Worm (Caenorhabditis elegans): ENCODE data around the gene C14C11.7.
A peak's percentile ranks its signal among the peaks of the same experiment; 100 is the strongest.

The C14C11.7 gene

ce11 chrV:5684534-5684933, 18.6 kb upstream of the C14C11.7 start, which contains the start of the genes hmgs-1 and F25B4.4 (continued):
- TF ChIP-seq Y5F2A.4 (GFP tag; optimal IDR thresholded peaks at IDR 0.05) (no peak), T20F7.1 (GFP tag; optimal IDR thresholded peaks at IDR 0.05) (peak; percentile 85), F49E8.2 (tag; optimal IDR thresholded peaks at IDR 0.05; ENCODE audit: borderline replicate concordance) (peak; percentile 12), tag-97 (GFP tag; IDR thresholded peaks at IDR 0.05) (no peak), hlh-30 (tag; optimal IDR thresholded peaks at IDR 0.05; ENCODE audit: insufficient read depth) (peak; percentile 85), dve-1 (tag; optimal IDR thresholded peaks at IDR 0.05; ENCODE audit: insufficient read depth) (peak; percentile 94), F37D6.2 (tag; optimal IDR thresholded peaks at IDR 0.05) (peak; percentile 65), dmd-8 (GFP tag; IDR thresholded peaks at IDR 0.05) (no peak), mxl-2 (GFP tag; conservative IDR thresholded peaks at IDR 0.05) (no peak), mdl-1 (tag; optimal IDR thresholded peaks at IDR 0.05) (peak in 1 of 2 experiments; percentile 72), zfp-2 (tag; optimal IDR thresholded peaks at IDR 0.05) (peak; percentile 67), ceh-82 (tag; optimal IDR thresholded peaks at IDR 0.05) (no peak), lir-3 (tag; optimal IDR thresholded peaks at IDR 0.05) (no peak), madf-5 (GFP tag; IDR thresholded peaks at IDR 0.05) (0 out of 4 replicates have a peak, but pooled peaks of 1 of the 2 experiments have one; percentile 27), lin-39 (tag; optimal IDR thresholded peaks at IDR 0.05) (no peak), spr-3 (GFP tag; optimal IDR thresholded peaks at IDR 0.05) (peak; percentile 61), mxl-3 (GFP tag; optimal IDR thresholded peaks at IDR 0.05) (peak; percentile 10), hmg-1.1 (GFP tag; IDR thresholded peaks at IDR 0.05) (peak; percentile 76), ceh-62 (tag; optimal IDR thresholded peaks at IDR 0.05) (no peak), zip-2 (tag; optimal IDR thresholded peaks at IDR 0.05) (peak; percentile 31), php-3 (GFP tag; IDR thresholded peaks at IDR 0.05) (0 out of 2 replicates have a peak, but pooled peaks have one; percentile 5), snpc-4 (tag; optimal IDR thresholded peaks at IDR 0.05) (no peak), nhr-10 (tag; optimal IDR thresholded peaks at IDR 0.05) (peak; percentile 1), nhr-111 (GFP tag; optimal IDR thresholded peaks at IDR 0.05) (no peak), daf-8 (GFP tag; IDR thresholded peaks at IDR 0.05) (no peak), nhr-48 (tag; optimal IDR thresholded peaks at IDR 0.05) (peak; percentile 49), jun-1 (tag; optimal IDR thresholded peaks at IDR 0.05) (peak; percentile 64), tra-1 (GFP tag; IDR thresholded peaks at IDR 0.05) (peak; percentile 79), zag-1 (tag; optimal IDR thresholded peaks at IDR 0.05) (no peak), mep-1 (tag; optimal IDR thresholded peaks at IDR 0.05) (peak; percentile 95), nhr-28 (tag; optimal IDR thresholded peaks at IDR 0.05) (peak; percentile 73), Y48G9A.11 (GFP tag; IDR thresholded peaks at IDR 0.05) (peak; percentile 49; the same call in 1 of the 2 replicates), aha-1 (tag) (peak; percentile 94), nhr-77 (tag; optimal IDR thresholded peaks at IDR 0.05) (peak; percentile 93), daf-16 (GFP tag; optimal IDR thresholded peaks at IDR 0.05) (peak in 1 of 2 experiments; percentile 27), daf-16 (tag; optimal IDR thresholded peaks at IDR 0.05) (peak; percentile 33), aly-2 (tag; optimal IDR thresholded peaks at IDR 0.05) (no peak), unc-39 (tag; optimal IDR thresholded peaks at IDR 0.05) (no peak), madf-9 (GFP tag; conservative IDR thresholded peaks at IDR 0.05) (0 out of 2 replicates have a peak, but pooled peaks have one; percentile 26), zip-11 (GFP tag; IDR thresholded peaks at IDR 0.05) (no peak), vab-7 (GFP tag; IDR thresholded peaks at IDR 0.05) (0 out of 2 replicates have a peak, but pooled peaks have one; percentile 41), dmd-9 (GFP tag; IDR thresholded peaks at IDR 0.05) (peak; percentile 76), nhr-42 (GFP tag; IDR thresholded peaks at IDR 0.05) (peak; percentile 73; the same call in 1 of the 2 replicates), nhr-25 (tag; optimal IDR thresholded peaks at IDR 0.05; ENCODE audit: borderline replicate concordance, insufficient read depth) (peak; percentile 50), arid-1 (GFP tag; conservative IDR thresholded peaks at IDR 0.05) (peak; percentile 33; the same call in 1 of the 2 replicates), R02D3.7 (tag; optimal IDR thresholded peaks at IDR 0.05) (peak; percentile 99), attf-4 (tag; optimal IDR thresholded peaks at IDR 0.05) (no peak), gei-8 (GFP tag; optimal IDR thresholded peaks at IDR 0.05) (no peak), ctbp-1 (GFP tag; IDR thresholded peaks at IDR 0.05) (peak; percentile 62), lim-7 (GFP tag; IDR thresholded peaks at IDR 0.05) (no peak), cey-2 (tag; optimal IDR thresholded peaks at IDR 0.05; ENCODE audit: borderline replicate concordance, insufficient read depth) (no peak)
